Worm (Caenorhabditis elegans): Measurements from ENCODE around the gene srm-4.

Gene srm-4

ce11 chrV:14352032-14352431, 18.8 kb downstream of the srm-4 start:
- TF ChIP-seq crh-2 (tag; optimal IDR thresholded peaks at IDR 0.05): no peak
- no peak for TF ChIP-seq lin-13 (GFP tag; optimal IDR thresholded peaks at IDR 0.05)
- TF ChIP-seq peb-1 (tag; optimal IDR thresholded peaks at IDR 0.05): no peak

ce11 chrV:14354258-14354877, 21.2 kb downstream of the srm-4 start, which contains the start of gene Y49A3A.3:
Gene Y49A3A.3, plus strand, starts transcription at chrV:14354410.
- TF ChIP-seq gmeb-1 (tag; optimal IDR thresholded peaks at IDR 0.05) (peak; percentile 49), unc-39 (tag; optimal IDR thresholded peaks at IDR 0.05) (no peak), crh-2 (tag; optimal IDR thresholded peaks at IDR 0.05) (peak; percentile 17), fos-1 (tag; optimal IDR thresholded peaks at IDR 0.05) (no peak), alr-1 (tag; optimal IDR thresholded peaks at IDR 0.05) (no peak), nhr-129 (tag; optimal IDR thresholded peaks at IDR 0.05) (peak; percentile 49), aly-2 (tag; optimal IDR thresholded peaks at IDR 0.05) (peak; percentile 70), ama-1 (optimal IDR thresholded peaks at IDR 0.05) (peak; percentile 49), sma-3 (GFP tag; optimal IDR thresholded peaks at IDR 0.05) (peak; percentile 45), F13H6.1 (tag; optimal IDR thresholded peaks at IDR 0.05) (peak; percentile 17), nhr-237 (tag; optimal IDR thresholded peaks at IDR 0.05) (no peak), lin-13 (GFP tag; optimal IDR thresholded peaks at IDR 0.05) (peak; percentile 37), sma-9 (GFP tag; optimal IDR thresholded peaks at IDR 0.05) (peak; percentile 17), sma-9 (tag; optimal IDR thresholded peaks at IDR 0.05) (no peak), egl-27 (tag; optimal IDR thresholded peaks at IDR 0.05) (no peak), Y55F3AM.14 (GFP tag; optimal IDR thresholded peaks at IDR 0.05) (peak; percentile 62), nhr-25 (tag; optimal IDR thresholded peaks at IDR 0.05) (peak; percentile 44), dmd-4 (tag; optimal IDR thresholded peaks at IDR 0.05) (no peak), ZK546.5 (tag; optimal IDR thresholded peaks at IDR 0.05) (no peak)

ce11 chrV:14355738-14356368, 22.6 kb downstream of the srm-4 start, which contains the start of gene cyn-1:
Gene cyn-1, plus strand, starts transcription at chrV:14356076.
- peak; percentile 60 for TF ChIP-seq mab-5 (tag; optimal IDR thresholded peaks at IDR 0.05)
- no peak for TF ChIP-seq nhr-237 (tag; optimal IDR thresholded peaks at IDR 0.05)
- no peak for TF ChIP-seq nhr-10 (tag; optimal IDR thresholded peaks at IDR 0.05)
- TF ChIP-seq nhr-77 (tag; optimal IDR thresholded peaks at IDR 0.05): no peak
- peak; percentile 49 for TF ChIP-seq R02D3.7 (tag; optimal IDR thresholded peaks at IDR 0.05)
- TF ChIP-seq nhr-6 (tag; optimal IDR thresholded peaks at IDR 0.05): no peak
- TF ChIP-seq fos-1 (tag; optimal IDR thresholded peaks at IDR 0.05): peak; percentile 48
- TF ChIP-seq ceh-16 (tag; optimal IDR thresholded peaks at IDR 0.05): peak; percentile 32
- TF ChIP-seq nhr-11 (tag; optimal IDR thresholded peaks at IDR 0.05): no peak
- no peak for TF ChIP-seq elt-1 (tag; optimal IDR thresholded peaks at IDR 0.05)
- TF ChIP-seq alr-1 (tag; optimal IDR thresholded peaks at IDR 0.05): no peak
- peak; percentile 92 for TF ChIP-seq C34F6.9 (tag; optimal IDR thresholded peaks at IDR 0.05)
- peak; percentile 46 for TF ChIP-seq egl-27 (tag; optimal IDR thresholded peaks at IDR 0.05)
- TF ChIP-seq gmeb-1 (tag; optimal IDR thresholded peaks at IDR 0.05): peak; percentile 98
- TF ChIP-seq mbf-1 (tag; optimal IDR thresholded peaks at IDR 0.05): no peak
- TF ChIP-seq lsy-2 (tag; optimal IDR thresholded peaks at IDR 0.05): peak; percentile 81 to 93
- no peak for TF ChIP-seq ztf-11 (tag; optimal IDR thresholded peaks at IDR 0.05)
- TF ChIP-seq sma-9 (GFP tag; optimal IDR thresholded peaks at IDR 0.05): peak; percentile 86
- TF ChIP-seq sma-9 (tag; optimal IDR thresholded peaks at IDR 0.05): no peak
- TF ChIP-seq F13H6.1 (tag; optimal IDR thresholded peaks at IDR 0.05): peak; percentile 80
- TF ChIP-seq nhr-21 (tag; optimal IDR thresholded peaks at IDR 0.05): peak; percentile 73
- peak in 1 of 2 experiments; percentile 26 for TF ChIP-seq mdl-1 (tag; optimal IDR thresholded peaks at IDR 0.05)
- TF ChIP-seq nhr-12 (tag; optimal IDR thresholded peaks at IDR 0.05): no peak
- no peak for TF ChIP-seq dmd-4 (tag; optimal IDR thresholded peaks at IDR 0.05)
- TF ChIP-seq ztf-1 (GFP tag; conservative IDR thresholded peaks at IDR 0.05): no peak
- TF ChIP-seq blmp-1 (tag; optimal IDR thresholded peaks at IDR 0.05; ENCODE audit: insufficient read depth): no peak
- TF ChIP-seq lin-11 (tag; optimal IDR thresholded peaks at IDR 0.05): peak; percentile 15
- TF ChIP-seq nhr-25 (tag; optimal IDR thresholded peaks at IDR 0.05): peak; percentile 87
- no peak for TF ChIP-seq unc-39 (tag; optimal IDR thresholded peaks at IDR 0.05)
- TF ChIP-seq nhr-23 (tag; optimal IDR thresholded peaks at IDR 0.05): no peak
- TF ChIP-seq snpc-4 (tag; optimal IDR thresholded peaks at IDR 0.05): peak; percentile 82
- TF ChIP-seq unc-62 (GFP tag; optimal IDR thresholded peaks at IDR 0.05): no peak
- peak; percentile 69 for TF ChIP-seq nhr-129 (tag; optimal IDR thresholded peaks at IDR 0.05)
- no peak for TF ChIP-seq zag-1 (tag; optimal IDR thresholded peaks at IDR 0.05)
- TF ChIP-seq sma-3 (GFP tag; optimal IDR thresholded peaks at IDR 0.05): peak; percentile 80
- no peak for TF ChIP-seq aly-2 (tag; optimal IDR thresholded peaks at IDR 0.05)
- no peak for TF ChIP-seq ztf-4 (tag; optimal IDR thresholded peaks at IDR 0.05)
- no peak for TF ChIP-seq skn-1 (tag; optimal IDR thresholded peaks at IDR 0.05)
- TF ChIP-seq peb-1 (tag; optimal IDR thresholded peaks at IDR 0.05): no peak
- TF ChIP-seq elt-3 (tag; optimal IDR thresholded peaks at IDR 0.05): no peak
- TF ChIP-seq ZK546.5 (tag; optimal IDR thresholded peaks at IDR 0.05): no peak
- peak; percentile 52 for TF ChIP-seq sem-4 (tag; optimal IDR thresholded peaks at IDR 0.05)
- TF ChIP-seq ceh-82 (tag; optimal IDR thresholded peaks at IDR 0.05): no peak
- peak; percentile 80 for TF ChIP-seq crh-2 (tag; optimal IDR thresholded peaks at IDR 0.05)

Measured in whole organism, L2 larva.